Worm (Caenorhabditis elegans): ENCODE data around the gene nep-9.

ce11 chrII:3434893-3435503 lies 35.9 kb upstream of the nep-9 start:
- TF ChIP-seq klf-2 (GFP tag; conservative IDR thresholded peaks at IDR 0.05) (no peak), cog-1 (tag; optimal IDR thresholded peaks at IDR 0.05) (no peak), ztf-23 (GFP tag; IDR thresholded peaks at IDR 0.05) (no peak), ztf-29 (GFP tag; IDR thresholded peaks at IDR 0.05) (no peak), med-1 (GFP tag; optimal IDR thresholded peaks at IDR 0.05; ENCODE audit: insufficient read depth) (no peak), flt-1 (GFP tag; IDR thresholded peaks at IDR 0.05) (no peak), tab-1 (GFP tag; IDR thresholded peaks at IDR 0.05) (no peak), T22C8.4 (GFP tag; IDR thresholded peaks at IDR 0.05) (no peak), ref-1 (GFP tag; conservative IDR thresholded peaks at IDR 0.05) (no peak)

All from whole organism, midembryonic.